Fruit fly (Drosophila melanogaster): ENCODE data around the gene hng3.

The hng3 gene

DNA sequence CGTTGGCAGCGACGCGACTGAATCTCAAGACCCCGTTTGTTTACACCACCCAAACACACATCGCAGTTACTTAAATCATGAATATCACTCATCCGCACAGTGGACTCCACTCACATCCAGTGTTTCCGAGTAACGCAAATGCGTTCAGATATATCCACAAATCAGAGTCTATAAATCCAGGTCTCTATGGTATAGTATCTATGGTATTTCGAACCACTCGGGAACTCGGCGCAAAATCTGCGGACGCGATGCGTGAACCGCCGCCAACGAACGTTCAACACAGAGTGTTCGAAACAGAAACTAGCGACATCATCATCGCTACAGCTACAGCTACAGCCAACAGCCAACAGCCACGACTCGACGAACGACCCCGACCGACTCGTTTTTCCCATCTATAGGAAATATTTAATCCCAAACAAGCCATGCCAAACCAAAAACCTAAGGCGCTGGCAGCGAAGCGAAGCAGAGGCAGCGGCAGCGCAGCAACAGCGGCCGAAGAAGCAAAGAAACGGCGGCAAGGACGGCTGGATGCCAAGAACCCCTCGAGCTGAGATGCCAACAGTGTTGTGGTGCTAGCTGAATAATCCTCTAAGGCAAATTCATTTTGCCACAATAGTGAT is 56.4 kb downstream of the hng3 start, which contains the start of gene CG13894 (continued):
- no peak for TF ChIP-seq caup (GFP tag; optimal IDR thresholded peaks at IDR 0.05; ENCODE audit: severe bottlenecking)
- no peak for TF ChIP-seq CG17328 (GFP tag; IDR thresholded peaks at IDR 0.05)
- TF ChIP-seq CG17612 (GFP tag; IDR thresholded peaks at IDR 0.05) = no peak
- TF ChIP-seq CG30431 (GFP tag; optimal IDR thresholded peaks at IDR 0.05) = no peak
- TF ChIP-seq ara (GFP tag; IDR thresholded peaks at IDR 0.05) = no peak
- no peak for TF ChIP-seq Dad (GFP tag; optimal IDR thresholded peaks at IDR 0.05)
- TF ChIP-seq bigmax (GFP tag; optimal IDR thresholded peaks at IDR 0.05) = no peak
- no peak for TF ChIP-seq lola (GFP tag; optimal IDR thresholded peaks at IDR 0.05)
- peak; percentile 37 for TF ChIP-seq Bteb2 (GFP tag; optimal IDR thresholded peaks at IDR 0.05)
- TF ChIP-seq CTCF (GFP tag; optimal IDR thresholded peaks at IDR 0.05) = no peak
- TF ChIP-seq bab2 (GFP tag; optimal IDR thresholded peaks at IDR 0.05) = no peak
- TF ChIP-seq CG11093 (GFP tag; IDR thresholded peaks at IDR 0.05) = no peak
- TF ChIP-seq CG6791 (GFP tag; IDR thresholded peaks at IDR 0.05; ENCODE audit: partially characterized antibody) = peak; percentile 88
- TF ChIP-seq CG3281 (GFP tag; optimal IDR thresholded peaks at IDR 0.05) = no peak
- TF ChIP-seq rib (GFP tag; IDR thresholded peaks at IDR 0.05) = no peak
- no peak for TF ChIP-seq otp (GFP tag; IDR thresholded peaks at IDR 0.05)
- TF ChIP-seq Bgb (GFP tag; IDR thresholded peaks at IDR 0.05; ENCODE audit: partially characterized antibody) = peak; percentile 46; the same call in 1 of the 2 replicates
- no peak for TF ChIP-seq GATAe (GFP tag; conservative IDR thresholded peaks at IDR 0.05)
- TF ChIP-seq peb (GFP tag; IDR thresholded peaks at IDR 0.05) = no peak
- no peak for TF ChIP-seq Bdp1 (GFP tag; optimal IDR thresholded peaks at IDR 0.05)
- no peak for TF ChIP-seq CG11456 (GFP tag; IDR thresholded peaks at IDR 0.05)
- no peak for TF ChIP-seq sr (GFP tag; IDR thresholded peaks at IDR 0.05)
- TF ChIP-seq tgo (GFP tag; IDR thresholded peaks at IDR 0.05) = no peak
- TF ChIP-seq CG18764 (GFP tag; optimal IDR thresholded peaks at IDR 0.05) = no peak
- TF ChIP-seq ase (GFP tag; IDR thresholded peaks at IDR 0.05) = no peak; the same call in 2 of the 3 replicates
- TF ChIP-seq usp (GFP tag; optimal IDR thresholded peaks at IDR 0.05) = no peak
- no peak for TF ChIP-seq CG30020 (tag; optimal IDR thresholded peaks at IDR 0.05)
- TF ChIP-seq tll (GFP tag; optimal IDR thresholded peaks at IDR 0.05) = no peak
- TF ChIP-seq corto (GFP tag; optimal IDR thresholded peaks at IDR 0.05) = no peak
- no peak for TF ChIP-seq CG8281 (tag; optimal IDR thresholded peaks at IDR 0.05)
- no peak for TF ChIP-seq CG4617 (GFP tag; optimal IDR thresholded peaks at IDR 0.05; ENCODE audit: borderline replicate concordance)
- TF ChIP-seq run (tag; optimal IDR thresholded peaks at IDR 0.05) = no peak
- TF ChIP-seq unc-4 (GFP tag; IDR thresholded peaks at IDR 0.05; ENCODE audit: partially characterized antibody) = no peak
- no peak for TF ChIP-seq CG16815 (GFP tag; optimal IDR thresholded peaks at IDR 0.05)
- no peak for TF ChIP-seq row (GFP tag; IDR thresholded peaks at IDR 0.05)
- TF ChIP-seq nom (GFP tag; optimal IDR thresholded peaks at IDR 0.05) = no peak
- TF ChIP-seq CG7556 (GFP tag; optimal IDR thresholded peaks at IDR 0.05) = no peak
- TF ChIP-seq CG17912 (GFP tag; optimal IDR thresholded peaks at IDR 0.05) = no peak
- 0 out of 3 replicates have a peak, but pooled peaks have one; percentile 37 for TF ChIP-seq CG34422 (GFP tag; IDR thresholded peaks at IDR 0.05)
- no peak for TF ChIP-seq lmd (GFP tag; IDR thresholded peaks at IDR 0.05)
- TF ChIP-seq Sox100B (GFP tag; optimal IDR thresholded peaks at IDR 0.05) = no peak
- TF ChIP-seq aop (GFP tag; IDR thresholded peaks at IDR 0.05) = no peak
- TF ChIP-seq CG5953 (GFP tag; IDR thresholded peaks at IDR 0.05) = no peak
- no peak for TF ChIP-seq ERR (GFP tag; optimal IDR thresholded peaks at IDR 0.05)
- no peak for TF ChIP-seq CG9215 (GFP tag; IDR thresholded peaks at IDR 0.05)
- peak; percentile 54; the same call in 2 of the 3 replicates for TF ChIP-seq CG6175 (GFP tag; IDR thresholded peaks at IDR 0.05)
- no peak for TF ChIP-seq grau (tag; optimal IDR thresholded peaks at IDR 0.05)
- no peak for TF ChIP-seq CG12659 (GFP tag; optimal IDR thresholded peaks at IDR 0.05)
- TF ChIP-seq abd-A (tag; optimal IDR thresholded peaks at IDR 0.05) = peak; percentile 66
- peak; percentile 62 for TF ChIP-seq sd (tag; optimal IDR thresholded peaks at IDR 0.05)
- no peak for TF ChIP-seq CG17361 (GFP tag; IDR thresholded peaks at IDR 0.05)

Data from whole organism, embryonic.